Worm (Caenorhabditis elegans) whole organism, early embryonic: ENCODE measurements around the gene sdz-38.

Source experiments
- F13C5.2 ChIP-seq: sonication (generic microtip); optimal IDR thresholded peaks from 2 replicates; lab custom pipeline; 2017; ENCODE audit warnings: mild to moderate bottlenecking, missing genetic modification characterization, inconsistent platforms, missing compliant biosample characterization
- ama-1 ChIP-seq: fragments of 150-350 bp; optimal IDR thresholded peaks from 2 replicates; lab custom pipeline; 2014
- ceh-13 ChIP-seq: fragments of 200-800 bp; sonication (Bioruptor generic); optimal IDR thresholded peaks from 2 replicates; lab custom pipeline; 2018; ENCODE audit warnings: mild to moderate bottlenecking, missing genetic modification characterization, missing compliant biosample characterization
- ceh-36 ChIP-seq: sonication (generic microtip); optimal IDR thresholded peaks from 2 replicates; lab custom pipeline; 2016; ENCODE audit warnings: missing genetic modification characterization, inconsistent platforms, missing compliant biosample characterization
- ets-7 ChIP-seq: sonication (generic microtip); optimal IDR thresholded peaks from 2 replicates; lab custom pipeline; 2016; ENCODE audit warnings: missing genotype, missing genetic modification characterization, missing compliant biosample characterization
- hmbx-1 ChIP-seq: sonication (generic microtip); optimal IDR thresholded peaks from 2 replicates; lab custom pipeline; 2016; ENCODE audit warnings: mild to moderate bottlenecking, missing genetic modification characterization, missing compliant biosample characterization
- hnd-1 ChIP-seq: sonication (generic microtip); optimal IDR thresholded peaks from 2 replicates; lab custom pipeline; 2016; ENCODE audit warnings: missing genetic modification characterization, missing compliant biosample characterization
- pes-1 ChIP-seq: fragments of 200-800 bp; sonication (Bioruptor generic); IDR thresholded peaks from 2 replicates; pipeline ENCODE4 v1.3.6; 2022; ENCODE audit warnings: missing genetic modification reagents, missing genetic modification characterization, missing compliant biosample characterization
- scrt-1 ChIP-seq: fragments of 200-800 bp; sonication (Bioruptor generic); IDR thresholded peaks from 2 replicates; pipeline ENCODE4 v1.3.6; 2022; ENCODE audit warnings: missing genetic modification characterization, missing compliant biosample characterization
- sea-1 ChIP-seq: fragments of 200-800 bp; sonication (Bioruptor generic); conservative IDR thresholded peaks from 2 replicates; pipeline ENCODE4 v1.3.6; 2022; ENCODE audit warnings: missing genetic modification characterization, missing compliant biosample characterization
- tbx-37 ChIP-seq: fragments of 200-800 bp; sonication (Bioruptor generic); conservative IDR thresholded peaks from 2 replicates; pipeline ENCODE4 v1.3.6; 2022; ENCODE audit warnings: missing genetic modification reagents, missing genetic modification characterization, missing compliant biosample characterization
- tra-4 ChIP-seq: sonication (generic microtip); optimal IDR thresholded peaks from 2 replicates; lab custom pipeline; 2017; ENCODE audit warnings: missing genetic modification characterization, missing compliant biosample characterization

- TF ChIP-seq ama-1: no peak
- no peak for TF ChIP-seq pes-1 (GFP tag; lab: Robert Waterston, UW)
- no peak for TF ChIP-seq hnd-1 (tag; lab: Kevin White, UChicago)
- TF ChIP-seq scrt-1 (GFP tag; lab: Robert Waterston, UW): no peak
- TF ChIP-seq ceh-36: no peak
- no peak for TF ChIP-seq F13C5.2 (tag; lab: Kevin White, UChicago)
- no peak for TF ChIP-seq sea-1 (GFP tag; lab: Robert Waterston, UW)
- TF ChIP-seq hmbx-1 (tag; lab: Kevin White, UChicago): no peak
- no peak for TF ChIP-seq ets-7 (tag; lab: Kevin White, UChicago)
- TF ChIP-seq ceh-13: no peak
- no peak for TF ChIP-seq tra-4 (tag; lab: Kevin White, UChicago)
- TF ChIP-seq tbx-37: no peak
Observed at ce11 chrII:9943246-9943645, 38.4 kb downstream of the sdz-38 start.
